Fruit fly (Drosophila melanogaster) whole organism, prepupa: ENCODE measurements around the gene Mo25.
A peak's percentile ranks its signal among the peaks of the same experiment; 100 is the strongest.

Source experiments
- CG10669 ChIP-seq: fragments of 200-800 bp; sonication (Bioruptor generic); optimal IDR thresholded peaks from 3 replicates; lab custom pipeline; 2018; ENCODE audit warnings: missing biosample characterization, mild to moderate bottlenecking, missing genetic modification characterization, moderate library complexity
- CG11902 ChIP-seq: fragments of 200-800 bp; sonication (Bioruptor generic); optimal IDR thresholded peaks from 3 replicates; lab custom pipeline; 2016; ENCODE audit warnings: missing biosample characterization, missing genetic modification characterization
- CG15336 ChIP-seq: fragments of 200-800 bp; sonication (Bioruptor generic); IDR thresholded peaks from 2 replicates; pipeline ENCODE4 v1.3.6; 2022; ENCODE audit warnings: missing biosample characterization, missing genetic modification characterization
- CG1621 ChIP-seq: fragments of 200-800 bp; sonication (Bioruptor generic); optimal IDR thresholded peaks from 3 replicates; lab custom pipeline; 2018; ENCODE audit warnings: missing biosample characterization, mild to moderate bottlenecking, missing genetic modification characterization
- CG16779 ChIP-seq: fragments of 200-800 bp; sonication (Bioruptor generic); optimal IDR thresholded peaks from 3 replicates; lab custom pipeline; 2017; ENCODE audit warnings: missing biosample characterization, mild to moderate bottlenecking, missing genetic modification characterization
- CG3032 ChIP-seq: fragments of 200-800 bp; optimal IDR thresholded peaks from 2 replicates; lab custom pipeline; 2019; ENCODE audit warnings: missing biosample characterization, mild to moderate bottlenecking, missing genetic modification characterization, moderate library complexity
- CG32006 ChIP-seq: fragments of 200-800 bp; sonication (Bioruptor generic); optimal IDR thresholded peaks from 3 replicates; lab custom pipeline; 2017; ENCODE audit warnings: missing biosample characterization, mild to moderate bottlenecking, missing genetic modification characterization
- CG34406 ChIP-seq: fragments of 200-800 bp; sonication (Bioruptor generic); optimal IDR thresholded peaks from 3 replicates; lab custom pipeline; 2016; ENCODE audit warnings: missing biosample characterization, missing genetic modification characterization
- CG3919 ChIP-seq: fragments of 200-800 bp; sonication (Bioruptor generic); optimal IDR thresholded peaks from 3 replicates; lab custom pipeline; 2016; ENCODE audit warnings: missing biosample characterization, missing genetic modification characterization
- CG4318 ChIP-seq: fragments of 200-800 bp; sonication (Bioruptor generic); optimal IDR thresholded peaks from 3 replicates; lab custom pipeline; 2017; ENCODE audit warnings: missing biosample characterization, mild to moderate bottlenecking, missing genetic modification characterization
- CG6163 ChIP-seq: fragments of 200-800 bp; sonication (Bioruptor generic); IDR thresholded peaks from 3 replicates; pipeline ENCODE4 v1.3.6; 2022; ENCODE audit warnings: missing biosample characterization, missing genetic modification characterization
- CG6792 ChIP-seq: fragments of 200-800 bp; sonication (Bioruptor generic); optimal IDR thresholded peaks from 3 replicates; lab custom pipeline; 2016; ENCODE audit warnings: missing biosample characterization, missing genetic modification characterization
- CG6854 ChIP-seq: fragments of 200-800 bp; sonication (Bioruptor generic); optimal IDR thresholded peaks from 2 replicates; lab custom pipeline; 2017; ENCODE audit warnings: missing biosample characterization, mild to moderate bottlenecking, missing genetic modification characterization
- CG8119 ChIP-seq: fragments of 200-800 bp; sonication (Bioruptor generic); IDR thresholded peaks from 3 replicates; pipeline ENCODE4 v1.3.6; 2022; ENCODE audit warnings: missing biosample characterization, missing genetic modification characterization
- CG8632 ChIP-seq: fragments of 200-800 bp; sonication (Bioruptor generic); optimal IDR thresholded peaks from 3 replicates; lab custom pipeline; 2016; ENCODE audit warnings: missing biosample characterization, missing genetic modification characterization
- Eip75B ChIP-seq: fragments of 200-800 bp; sonication (Bioruptor generic); optimal IDR thresholded peaks from 3 replicates; lab custom pipeline; 2016; ENCODE audit warnings: missing biosample characterization, missing genetic modification characterization
- Eip78C ChIP-seq: fragments of 200-800 bp; sonication (Bioruptor generic); peaks from one replicate; lab custom pipeline; 2016; ENCODE audit warnings: missing biosample characterization, missing genetic modification characterization
- Ets21C ChIP-seq: fragments of 200-800 bp; sonication (Bioruptor generic); optimal IDR thresholded peaks from 3 replicates; lab custom pipeline; 2016; ENCODE audit warnings: missing biosample characterization, missing genetic modification characterization
- Ets96B ChIP-seq: fragments of 200-800 bp; optimal IDR thresholded peaks from 2 replicates; lab custom pipeline; 2019; ENCODE audit warnings: missing biosample characterization, mild to moderate bottlenecking, missing genetic modification characterization, moderate library complexity
- Gug ChIP-seq: fragments of 200-800 bp; sonication (Bioruptor generic); IDR thresholded peaks from 2 replicates; pipeline ENCODE4 v1.3.6; 2022; ENCODE audit warnings: missing biosample characterization, missing genetic modification characterization
- Hr38 ChIP-seq: sonication (Bioruptor generic); optimal IDR thresholded peaks from 2 replicates; lab custom pipeline; 2016; ENCODE audit warnings: missing biosample characterization, missing genetic modification characterization
- Hr39 ChIP-seq: fragments of 200-800 bp; sonication (Bioruptor generic); optimal IDR thresholded peaks from 2 replicates; lab custom pipeline; 2016; ENCODE audit warnings: missing biosample characterization, missing genetic modification characterization
- Lpt ChIP-seq: fragments of 200-800 bp; sonication (Bioruptor generic); optimal IDR thresholded peaks from 3 replicates; lab custom pipeline; 2016; ENCODE audit warnings: missing biosample characterization, missing genetic modification characterization
- Met ChIP-seq: fragments of 200-800 bp; sonication (Bioruptor generic); optimal IDR thresholded peaks from 3 replicates; lab custom pipeline; 2016; ENCODE audit warnings: missing biosample characterization, missing genetic modification characterization
- OdsH ChIP-seq: fragments of 200-800 bp; sonication (Bioruptor generic); optimal IDR thresholded peaks from 3 replicates; lab custom pipeline; 2016; ENCODE audit warnings: missing biosample characterization, missing genetic modification characterization
- Smox ChIP-seq: fragments of 200-800 bp; sonication (Bioruptor generic); optimal IDR thresholded peaks from 3 replicates; lab custom pipeline; 2016; ENCODE audit warnings: missing biosample characterization, missing genetic modification characterization
- Sox14 ChIP-seq: fragments of 200-800 bp; sonication (Bioruptor generic); optimal IDR thresholded peaks from 3 replicates; lab custom pipeline; 2016; ENCODE audit warnings: missing biosample characterization, missing genetic modification characterization
- achi ChIP-seq: fragments of 200-800 bp; sonication (Bioruptor generic); optimal IDR thresholded peaks from 3 replicates; lab custom pipeline; 2016; ENCODE audit warnings: missing biosample characterization, missing genetic modification characterization
- acj6 ChIP-seq: fragments of 200-800 bp; sonication (Bioruptor generic); optimal IDR thresholded peaks from 3 replicates; lab custom pipeline; 2016; ENCODE audit warnings: missing biosample characterization, missing genetic modification characterization
- cyc ChIP-seq: fragments of 200-800 bp; sonication (Bioruptor generic); optimal IDR thresholded peaks from 3 replicates; lab custom pipeline; 2016; ENCODE audit warnings: missing biosample characterization, missing genetic modification characterization
- dac ChIP-seq: fragments of 200-800 bp; sonication (Bioruptor generic); optimal IDR thresholded peaks from 2 replicates; lab custom pipeline; 2017; ENCODE audit warnings: missing biosample characterization, mild to moderate bottlenecking, missing genetic modification characterization
- dsx ChIP-seq: fragments of 200-800 bp; optimal IDR thresholded peaks from 3 replicates; lab custom pipeline; 2019; ENCODE audit warnings: missing biosample characterization, mild to moderate bottlenecking, missing genetic modification characterization, moderate library complexity; ENCODE audit not compliant: poor library complexity, severe bottlenecking
- eg ChIP-seq: fragments of 200-800 bp; sonication (Bioruptor generic); IDR thresholded peaks from 3 replicates; pipeline ENCODE4 v1.3.6; 2022; ENCODE audit warnings: missing biosample characterization, missing genetic modification characterization
- esn ChIP-seq: fragments of 200-800 bp; sonication (Bioruptor generic); optimal IDR thresholded peaks from 2 replicates; lab custom pipeline; 2016; ENCODE audit warnings: missing biosample characterization, mild to moderate bottlenecking, missing genetic modification characterization, moderate library complexity
- fd59A ChIP-seq: fragments of 200-800 bp; sonication (Bioruptor generic); optimal IDR thresholded peaks from 2 replicates; lab custom pipeline; 2017; ENCODE audit warnings: missing biosample characterization, mild to moderate bottlenecking, missing genetic modification characterization, missing genetic modification reagents
- fd85E ChIP-seq: fragments of 200-800 bp; sonication (Bioruptor generic); optimal IDR thresholded peaks from 3 replicates; lab custom pipeline; 2016; ENCODE audit warnings: missing biosample characterization, missing genetic modification characterization
- lz ChIP-seq: fragments of 200-800 bp; sonication (Bioruptor generic); optimal IDR thresholded peaks from 3 replicates; lab custom pipeline; 2016; ENCODE audit warnings: missing biosample characterization, missing genetic modification characterization
- net ChIP-seq: fragments of 200-800 bp; sonication (Bioruptor generic); optimal IDR thresholded peaks from 3 replicates; lab custom pipeline; 2016; ENCODE audit warnings: missing biosample characterization, missing genetic modification characterization
- pdm3 ChIP-seq: fragments of 200-800 bp; sonication (Bioruptor generic); optimal IDR thresholded peaks from 3 replicates; lab custom pipeline; 2016; ENCODE audit warnings: missing biosample characterization, missing genetic modification characterization
- salr ChIP-seq, 2 experiments: fragments of 200-800 bp; sonication (Bioruptor generic); optimal IDR thresholded peaks; 3 replicates each; lab custom pipeline; 2016 to 2018; ENCODE audit warnings: missing biosample characterization in 2 of 2, missing genetic modification characterization in 2 of 2, mild to moderate bottlenecking in 1 of 2
- ss ChIP-seq, 2 experiments: fragments of 200-800 bp; sonication (Bioruptor generic); optimal IDR thresholded peaks; 2 replicates in 1 of 2; 3 replicates in 1 of 2; lab custom pipeline; 2017 to 2018; ENCODE audit warnings: mild to moderate bottlenecking in 2 of 2, missing biosample characterization in 2 of 2, missing genetic modification characterization in 2 of 2, moderate library complexity in 1 of 2
- topi ChIP-seq: fragments of 200-800 bp; sonication (Bioruptor generic); optimal IDR thresholded peaks from 3 replicates; lab custom pipeline; 2016; ENCODE audit warnings: missing biosample characterization, missing genetic modification characterization

The Mo25 gene

dm6 chr3L:16602736-16603144 lies 12.5 kb downstream of the Mo25 start, which contains the start of gene Arts (continued):
- TF ChIP-seq pdm3 (GFP tag; lab: Kevin White, UChicago) (peak; percentile 25), Met (GFP tag; lab: Kevin White, UChicago) (peak; percentile 25), Ets96B (peak; percentile 13), Hr38 (no peak), CG11902 (GFP tag; lab: Kevin White, UChicago) (no peak), esn (GFP tag; lab: Kevin White, UChicago) (peak; percentile 41), CG6854 (GFP tag; lab: Kevin White, UChicago) (no peak), OdsH (GFP tag; lab: Kevin White, UChicago) (peak; percentile 20), fd59A (no peak), Eip78C (GFP tag; lab: Kevin White, UChicago) (peak; percentile 57), achi (peak; percentile 38)

dm6 chr3L:16594922-16595518 lies 20.3 kb downstream of the Mo25 start, which contains the start of the genes spd-2 and Apl:
spd-2 (minus strand) TSS chr3L:16595014.
Apl (plus strand) TSS chr3L:16595181.
- TF ChIP-seq CG6163 (GFP tag; lab: Robert Waterston, UW) (no peak), CG1621 (tag; lab: Kevin White, UChicago) (peak; percentile 12)

- TF ChIP-seq Lpt (GFP tag; lab: Kevin White, UChicago) (no peak), CG4318 (no peak), CG8632 (GFP tag; lab: Kevin White, UChicago) (no peak), CG6792 (GFP tag; lab: Kevin White, UChicago) (no peak), CG3032 (no peak), Eip78C (GFP tag; lab: Kevin White, UChicago) (peak; percentile 69), cyc (no peak), Smox (GFP tag; lab: Kevin White, UChicago) (no peak)
These were observed 24.4 kb downstream of the Mo25 start, which contains the start of gene tra for dm6 chr3L:16590860-16591259. tra (minus strand) TSS chr3L:16591050.

dm6 chr3L:16587994-16588622 lies 27.2 kb downstream of the Mo25 start:
- TF ChIP-seq CG34406 (no peak), CG6854 (GFP tag; lab: Kevin White, UChicago) (no peak), Ets96B (peak; percentile 50), ss (GFP tag; optimal IDR thresholded peaks at IDR 0.05; lab: Kevin White, UChicago) (no peak), OdsH (GFP tag; lab: Kevin White, UChicago) (peak; percentile 55), Eip78C (GFP tag; lab: Kevin White, UChicago) (peak; percentile 55), Gug (no peak), CG3032 (peak; percentile 57), CG11902 (GFP tag; lab: Kevin White, UChicago) (peak; percentile 21), net (GFP tag; lab: Kevin White, UChicago) (no peak), fd59A (no peak), CG16779 (tag; lab: Kevin White, UChicago) (no peak), CG10669 (GFP tag; lab: Kevin White, UChicago) (no peak), fd85E (GFP tag; lab: Kevin White, UChicago) (no peak), Sox14 (GFP tag; lab: Kevin White, UChicago) (peak; percentile 64), CG6792 (GFP tag; lab: Kevin White, UChicago) (peak; percentile 10), CG8119 (GFP tag; lab: Robert Waterston, UW) (0 out of 3 replicates have a peak, but pooled peaks have one; percentile 54), eg (GFP tag; lab: Robert Waterston, UW) (peak; percentile 73), dsx (GFP tag; lab: Kevin White, UChicago) (peak; percentile 7), lz (GFP tag; lab: Kevin White, UChicago) (peak; percentile 52), topi (GFP tag; lab: Kevin White, UChicago) (peak; percentile 42), CG8632 (GFP tag; lab: Kevin White, UChicago) (peak; percentile 20), CG6163 (GFP tag; lab: Robert Waterston, UW) (peak; percentile 38; the same call in 1 of the 3 replicates), CG32006 (GFP tag; lab: Kevin White, UChicago) (no peak), cyc (peak; percentile 50), Ets21C (GFP tag; lab: Kevin White, UChicago) (peak; percentile 54), CG3919 (peak; percentile 59), Hr39 (GFP tag; lab: Kevin White, UChicago) (peak; percentile 49), pdm3 (GFP tag; lab: Kevin White, UChicago) (no peak), achi (no peak), salr (GFP tag; optimal IDR thresholded peaks at IDR 0.05; lab: Kevin White, UChicago) (no peak), CG15336 (GFP tag; lab: Robert Waterston, UW) (peak; percentile 43; the same call in 1 of the 2 replicates), dac (GFP tag; lab: Kevin White, UChicago) (no peak), acj6 (GFP tag; lab: Kevin White, UChicago) (peak; percentile 30), Eip75B (GFP tag; lab: Kevin White, UChicago) (peak; percentile 32), CG1621 (tag; lab: Kevin White, UChicago) (peak; percentile 37)
